Worm (Caenorhabditis elegans) whole organism, L2 larva: ENCODE data around the gene K03B8.14.

Source experiments
- C34F6.9 ChIP-seq: fragments of 150-350 bp; optimal IDR thresholded peaks from 2 replicates; lab custom pipeline; 2014; ENCODE audit warnings: missing biosample characterization, missing genetic modification characterization
- F13H6.1 ChIP-seq: sonication (generic microtip); optimal IDR thresholded peaks from 2 replicates; lab custom pipeline; 2016; ENCODE audit warnings: missing genetic modification characterization, missing compliant biosample characterization
- R02D3.7 ChIP-seq: fragments of 150-350 bp; optimal IDR thresholded peaks from 2 replicates; lab custom pipeline; 2014; ENCODE audit warnings: missing biosample characterization, missing genetic modification characterization
- ZK546.5 ChIP-seq: sonication (generic microtip); optimal IDR thresholded peaks from 2 replicates; lab custom pipeline; 2017; ENCODE audit warnings: missing biosample characterization, missing genetic modification characterization
- alr-1 ChIP-seq: fragments of 150-350 bp; optimal IDR thresholded peaks from 2 replicates; lab custom pipeline; 2014; ENCODE audit warnings: missing biosample characterization, missing genetic modification characterization
- aly-2 ChIP-seq: fragments of 150-350 bp; optimal IDR thresholded peaks from 2 replicates; lab custom pipeline; 2014; ENCODE audit warnings: missing biosample characterization, missing genetic modification characterization
- crh-2 ChIP-seq: sonication (generic microtip); optimal IDR thresholded peaks from 2 replicates; lab custom pipeline; 2017; ENCODE audit warnings: missing biosample characterization, missing genetic modification characterization
- dmd-4 ChIP-seq: sonication (generic microtip); optimal IDR thresholded peaks from 2 replicates; lab custom pipeline; 2017; ENCODE audit warnings: missing biosample characterization, missing genetic modification characterization
- elt-3 ChIP-seq: sonication (generic microtip); optimal IDR thresholded peaks from 2 replicates; lab custom pipeline; 2017; ENCODE audit warnings: missing biosample characterization, missing genetic modification characterization
- fos-1 ChIP-seq: fragments of 150-350 bp; optimal IDR thresholded peaks from 2 replicates; lab custom pipeline; 2014; ENCODE audit warnings: missing biosample characterization, missing genetic modification characterization
- gmeb-1 ChIP-seq: fragments of 150-350 bp; optimal IDR thresholded peaks from 2 replicates; lab custom pipeline; 2014; ENCODE audit warnings: missing biosample characterization, missing genetic modification characterization
- lin-13 ChIP-seq: fragments of 150-350 bp; optimal IDR thresholded peaks from 2 replicates; lab custom pipeline; 2014; ENCODE audit warnings: missing biosample characterization, missing genetic modification reagents, missing genetic modification characterization
- lsy-2 ChIP-seq, 2 experiments: fragments of 150-350 bp in 1 of 2; sonication (generic microtip) in 1 of 2; optimal IDR thresholded peaks; 2 replicates each; lab custom pipeline; 2014 to 2017; ENCODE audit warnings: missing biosample characterization in 2 of 2, missing genetic modification characterization in 2 of 2
- mab-5 ChIP-seq: fragments of 150-350 bp; optimal IDR thresholded peaks from 2 replicates; lab custom pipeline; 2014; ENCODE audit warnings: missing biosample characterization, missing genetic modification characterization
- mbf-1 ChIP-seq: sonication (generic microtip); optimal IDR thresholded peaks from 2 replicates; lab custom pipeline; 2017; ENCODE audit warnings: missing biosample characterization, missing genetic modification characterization
- mdl-1 ChIP-seq, 2 experiments: fragments of 150-350 bp in 1 of 2; sonication (generic microtip) in 1 of 2; optimal IDR thresholded peaks; 2 replicates each; lab custom pipeline; 2017; ENCODE audit warnings: missing biosample characterization in 2 of 2, missing genetic modification characterization in 2 of 2
- nhr-10 ChIP-seq: sonication (generic microtip); optimal IDR thresholded peaks from 2 replicates; lab custom pipeline; 2017; ENCODE audit warnings: missing biosample characterization, missing genetic modification characterization
- nhr-11 ChIP-seq: fragments of 150-350 bp; optimal IDR thresholded peaks from 2 replicates; lab custom pipeline; 2014; ENCODE audit warnings: missing biosample characterization, missing genetic modification characterization
- nhr-129 ChIP-seq: fragments of 150-350 bp; optimal IDR thresholded peaks from 2 replicates; lab custom pipeline; 2014; ENCODE audit warnings: missing biosample characterization, missing genetic modification characterization
- nhr-23 ChIP-seq: fragments of 150-350 bp; optimal IDR thresholded peaks from 2 replicates; lab custom pipeline; 2014; ENCODE audit warnings: missing biosample characterization, missing genetic modification reagents, missing genetic modification characterization
- nhr-237 ChIP-seq: fragments of 150-350 bp; optimal IDR thresholded peaks from 2 replicates; lab custom pipeline; 2014; ENCODE audit warnings: missing biosample characterization, missing genetic modification characterization
- nhr-25 ChIP-seq: fragments of 150-350 bp; sonication (generic microtip); optimal IDR thresholded peaks from 3 replicates; lab custom pipeline; 2014; ENCODE audit warnings: missing biosample characterization, missing genetic modification characterization
- nhr-6 ChIP-seq: fragments of 150-350 bp; optimal IDR thresholded peaks from 2 replicates; lab custom pipeline; 2014; ENCODE audit warnings: missing biosample characterization, missing genetic modification characterization
- nhr-77 ChIP-seq: fragments of 150-350 bp; optimal IDR thresholded peaks from 2 replicates; lab custom pipeline; 2014; ENCODE audit warnings: missing biosample characterization, missing genetic modification characterization
- peb-1 ChIP-seq: fragments of 150-350 bp; optimal IDR thresholded peaks from 2 replicates; lab custom pipeline; 2014; ENCODE audit warnings: missing biosample characterization, missing genetic modification characterization
- sem-4 ChIP-seq: fragments of 150-350 bp; optimal IDR thresholded peaks from 2 replicates; lab custom pipeline; 2014; ENCODE audit warnings: missing biosample characterization, missing genetic modification reagents, missing genetic modification characterization
- skn-1 ChIP-seq: sonication (generic microtip); optimal IDR thresholded peaks from 2 replicates; lab custom pipeline; 2017; ENCODE audit warnings: missing biosample characterization, missing genetic modification characterization
- sma-3 ChIP-seq: sonication (generic microtip); optimal IDR thresholded peaks from 2 replicates; lab custom pipeline; 2016; ENCODE audit warnings: missing genetic modification reagents, missing genetic modification characterization, missing compliant biosample characterization
- sma-9 ChIP-seq, 2 experiments: fragments of 150-350 bp in 1 of 2; sonication (generic microtip) in 1 of 2; optimal IDR thresholded peaks; 2 replicates each; lab custom pipeline; 2014 to 2016; ENCODE audit warnings: missing genetic modification characterization in 2 of 2, mild to moderate bottlenecking in 1 of 2, missing biosample characterization in 1 of 2, missing compliant biosample characterization in 1 of 2, missing genetic modification reagents in 1 of 2, moderate library complexity in 1 of 2
- snpc-4 ChIP-seq: fragments of 150-350 bp; optimal IDR thresholded peaks from 2 replicates; lab custom pipeline; 2014; ENCODE audit warnings: missing biosample characterization, missing genetic modification characterization
- unc-62 ChIP-seq: fragments of 150-350 bp; optimal IDR thresholded peaks from 2 replicates; lab custom pipeline; 2014; ENCODE audit warnings: missing biosample characterization, missing genetic modification reagents, missing genetic modification characterization
- zag-1 ChIP-seq: fragments of 150-350 bp; optimal IDR thresholded peaks from 2 replicates; lab custom pipeline; 2014; ENCODE audit warnings: missing biosample characterization, missing genetic modification characterization
- ztf-1 ChIP-seq: fragments of 200-800 bp; sonication (Bioruptor generic); conservative IDR thresholded peaks from 2 replicates; pipeline ENCODE4 v1.3.6; 2022; ENCODE audit warnings: missing genetic modification characterization, missing compliant biosample characterization
- ztf-11 ChIP-seq: sonication (generic microtip); optimal IDR thresholded peaks from 2 replicates; lab custom pipeline; 2017; ENCODE audit warnings: missing biosample characterization, missing genetic modification characterization
- ztf-4 ChIP-seq: fragments of 150-350 bp; optimal IDR thresholded peaks from 2 replicates; lab custom pipeline; 2014; ENCODE audit warnings: missing biosample characterization, missing genetic modification characterization

The K03B8.14 gene

DNA sequence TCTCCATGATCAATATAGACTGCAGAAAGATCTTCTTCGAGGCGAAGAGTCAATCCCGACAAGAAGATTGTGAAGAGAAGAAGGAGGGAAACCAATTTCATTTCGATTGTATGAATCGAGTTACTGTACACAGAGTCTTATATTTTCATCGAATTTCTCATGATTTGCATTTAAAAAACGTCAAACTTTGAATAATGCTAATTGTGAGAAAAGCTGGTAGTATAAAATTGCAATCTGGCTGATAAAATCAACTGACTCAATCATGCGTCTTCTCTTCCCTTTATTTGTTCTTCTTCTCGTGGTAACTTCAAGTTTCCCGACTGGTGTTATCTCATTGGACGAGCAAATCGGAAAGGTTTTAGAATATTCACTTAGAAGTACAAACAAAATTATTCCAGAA lies at the start of gene K03B8.14, which contains the start of gene K03B8.11:
K03B8.14 (plus strand) TSS at position 110 of the 400 bp plus-strand sequence.
K03B8.11 (minus strand) TSS at position 101 of the 400 bp plus-strand sequence.
- TF ChIP-seq nhr-11 (no peak), nhr-129 (no peak), gmeb-1 (no peak), sem-4 (no peak), aly-2 (tag; lab: Kevin White, UChicago) (no peak), nhr-6 (tag; lab: Kevin White, UChicago) (no peak)

DNA sequence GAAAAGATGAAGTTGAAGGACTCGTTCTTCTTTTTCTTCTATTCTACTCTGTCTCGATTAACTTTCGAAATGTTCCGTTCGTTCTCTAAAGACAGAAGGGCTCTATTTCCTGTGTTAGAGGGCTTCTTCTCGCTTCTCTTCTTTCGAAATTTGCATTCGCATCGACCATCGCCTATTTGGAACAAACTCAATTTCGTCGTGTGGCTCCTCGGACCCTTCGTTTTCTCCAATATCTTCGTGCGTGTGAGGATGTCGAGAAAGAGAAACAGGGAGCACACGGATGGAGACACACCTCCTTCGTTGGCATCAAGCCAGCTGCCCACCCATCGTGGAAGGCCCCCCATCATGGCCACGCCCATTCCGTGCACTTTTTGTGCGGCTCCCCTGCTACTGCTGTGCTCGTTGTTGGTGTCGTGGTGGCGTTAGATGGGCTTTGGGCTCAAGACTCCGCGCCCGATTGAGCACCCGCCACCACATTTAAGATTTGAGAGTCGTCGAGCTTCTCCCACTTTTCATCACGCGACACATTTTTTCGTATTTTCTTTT lies 49.1 kb upstream of the K03B8.14 start:
- TF ChIP-seq gmeb-1 (no peak), sma-3 (GFP tag; lab: Kevin White, UChicago) (no peak), mdl-1 (tag; optimal IDR thresholded peaks at IDR 0.05; lab: Kevin White, UChicago) (no peak), unc-62 (GFP tag; lab: Kevin White, UChicago) (no peak), nhr-237 (no peak), F13H6.1 (tag; lab: Kevin White, UChicago) (peak; percentile 28), nhr-6 (tag; lab: Kevin White, UChicago) (no peak), lin-13 (GFP tag; lab: Kevin White, UChicago) (no peak), nhr-25 (no peak), nhr-77 (tag; lab: Kevin White, UChicago) (no peak), dmd-4 (no peak), aly-2 (tag; lab: Kevin White, UChicago) (no peak), alr-1 (tag; lab: Kevin White, UChicago) (no peak), mbf-1 (tag; lab: Kevin White, UChicago) (no peak), ztf-11 (tag; lab: Kevin White, UChicago) (no peak), fos-1 (tag; lab: Kevin White, UChicago) (no peak), nhr-23 (tag; lab: Kevin White, UChicago) (no peak), nhr-10 (tag; lab: Kevin White, UChicago) (no peak), zag-1 (tag; lab: Kevin White, UChicago) (peak; percentile 26), C34F6.9 (tag; lab: Kevin White, UChicago) (peak; percentile 1), ZK546.5 (tag; lab: Kevin White, UChicago) (no peak)

DNA sequence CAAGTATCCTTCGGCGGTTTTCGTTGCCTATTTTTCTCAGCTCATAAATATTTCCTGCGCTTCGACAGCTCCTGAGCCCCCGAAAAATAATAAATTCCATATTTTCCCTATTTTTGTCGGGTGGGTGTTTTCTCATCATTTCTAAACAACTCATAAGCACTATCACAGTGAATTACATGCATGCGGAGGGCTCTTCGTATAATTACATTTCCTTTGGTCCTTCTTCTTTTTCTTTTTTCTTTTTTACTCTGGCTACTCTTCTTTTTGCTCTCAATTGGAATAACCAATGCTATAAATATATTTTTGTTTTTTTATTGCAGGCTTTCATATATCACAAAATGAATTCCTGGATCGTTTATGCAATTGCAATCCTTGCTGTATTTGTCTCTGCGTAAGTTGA lies 48.4 kb upstream of the K03B8.14 start, which contains the start of gene T02E9.5:
T02E9.5 (plus strand) TSS at position 321 of the 400 bp plus-strand sequence.
- TF ChIP-seq peb-1 = no peak
- no peak for TF ChIP-seq snpc-4 (tag; lab: Kevin White, UChicago)
- TF ChIP-seq R02D3.7 (tag; lab: Kevin White, UChicago) = no peak
- no peak for TF ChIP-seq skn-1 (tag; lab: Kevin White, UChicago)
- TF ChIP-seq sma-3 (GFP tag; lab: Kevin White, UChicago) = no peak
- TF ChIP-seq crh-2 (tag; lab: Kevin White, UChicago) = no peak
- no peak for TF ChIP-seq alr-1 (tag; lab: Kevin White, UChicago)
- no peak for TF ChIP-seq elt-3 (tag; lab: Kevin White, UChicago)
- TF ChIP-seq nhr-77 (tag; lab: Kevin White, UChicago) = no peak
- no peak for TF ChIP-seq nhr-237
- TF ChIP-seq ztf-4 (tag; lab: Kevin White, UChicago) = no peak
- TF ChIP-seq fos-1 (tag; lab: Kevin White, UChicago) = no peak
- no peak for TF ChIP-seq sem-4

DNA sequence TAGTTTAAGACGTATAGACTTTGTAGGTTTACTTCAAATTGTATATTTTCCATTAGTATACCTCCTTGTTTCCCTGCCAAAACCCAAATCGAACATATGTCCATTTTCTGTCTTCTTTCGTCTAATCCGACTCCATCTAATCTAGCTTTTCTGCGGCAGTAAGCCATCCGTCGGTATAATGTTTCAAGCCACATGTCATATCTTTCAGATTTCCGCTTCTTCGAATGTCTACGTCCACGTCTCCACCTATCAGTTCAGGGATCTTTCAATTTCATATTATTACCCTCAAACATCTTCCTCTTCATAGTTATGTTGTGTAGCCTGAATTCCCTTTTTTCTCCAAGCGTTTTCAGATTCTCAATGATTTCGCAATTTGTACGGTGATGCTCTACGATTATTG lies 46.2 kb upstream of the K03B8.14 start:
- TF ChIP-seq lsy-2 (tag; optimal IDR thresholded peaks at IDR 0.05; lab: Kevin White, UChicago) (no peak), ztf-1 (GFP tag; lab: Robert Waterston, UW) (no peak), crh-2 (tag; lab: Kevin White, UChicago) (no peak), alr-1 (tag; lab: Kevin White, UChicago) (no peak), peb-1 (no peak), gmeb-1 (no peak), sma-3 (GFP tag; lab: Kevin White, UChicago) (no peak), sma-9 (GFP tag; optimal IDR thresholded peaks at IDR 0.05; lab: Kevin White, UChicago) (no peak), sma-9 (tag; optimal IDR thresholded peaks at IDR 0.05; lab: Kevin White, UChicago) (no peak), mab-5 (tag; lab: Kevin White, UChicago) (no peak)
